Worm (Caenorhabditis elegans) whole organism, late embryonic: ENCODE results near the gene oac-2.

Experiments
- C38D4.7 ChIP-seq: fragments of 200-800 bp; sonication (Bioruptor generic); optimal IDR thresholded peaks from 2 replicates; lab custom pipeline; 2018; ENCODE audit warnings: mild to moderate bottlenecking, missing genetic modification characterization, moderate library complexity, missing compliant biosample characterization
- F13H6.1 ChIP-seq: sonication (generic microtip); optimal IDR thresholded peaks from 2 replicates; lab custom pipeline; 2016; ENCODE audit warnings: missing genetic modification characterization, missing compliant biosample characterization
- K02D7.2 ChIP-seq: sonication (generic microtip); optimal IDR thresholded peaks from 2 replicates; lab custom pipeline; 2017; ENCODE audit warnings: mild to moderate bottlenecking, missing genetic modification characterization, missing compliant biosample characterization
- K09A11.1 ChIP-seq: sonication (generic microtip); optimal IDR thresholded peaks from 2 replicates; lab custom pipeline; 2017; ENCODE audit warnings: antibody characterized with exemption, mild to moderate bottlenecking, missing genetic modification characterization, missing compliant biosample characterization; ENCODE audit not compliant: insufficient read depth
- T23F11.4 ChIP-seq: fragments of 200-800 bp; sonication (Bioruptor generic); optimal IDR thresholded peaks from 2 replicates; lab custom pipeline; 2018; ENCODE audit warnings: mild to moderate bottlenecking, missing genetic modification characterization, missing compliant biosample characterization
- ahr-1 ChIP-seq: sonication (generic microtip); optimal IDR thresholded peaks from 2 replicates; lab custom pipeline; 2016; ENCODE audit warnings: missing genetic modification characterization, missing compliant biosample characterization
- ama-1 ChIP-seq: fragments of 150-350 bp; optimal IDR thresholded peaks from 2 replicates; lab custom pipeline; 2014
- ceh-19 ChIP-seq: fragments of 200-800 bp; sonication (Bioruptor generic); optimal IDR thresholded peaks from 2 replicates; lab custom pipeline; 2018; ENCODE audit warnings: mild to moderate bottlenecking, missing genetic modification characterization, missing compliant biosample characterization
- ceh-31 ChIP-seq: sonication (generic microtip); optimal IDR thresholded peaks from 2 replicates; lab custom pipeline; 2016; ENCODE audit warnings: missing genetic modification characterization, missing compliant biosample characterization
- ceh-34 ChIP-seq: sonication (generic microtip); optimal IDR thresholded peaks from 2 replicates; lab custom pipeline; 2016; ENCODE audit warnings: mild to moderate bottlenecking, missing genetic modification characterization, missing compliant biosample characterization
- ceh-45 ChIP-seq: fragments of 200-800 bp; sonication (Bioruptor generic); IDR thresholded peaks from 2 replicates; pipeline ENCODE4 v1.3.6; 2022; ENCODE audit warnings: missing genetic modification reagents, missing genetic modification characterization, missing compliant biosample characterization
- ceh-48 ChIP-seq: sonication (generic microtip); optimal IDR thresholded peaks from 2 replicates; lab custom pipeline; 2016; ENCODE audit warnings: missing genetic modification characterization, inconsistent platforms, missing compliant biosample characterization
- ceh-6 ChIP-seq: fragments of 200-800 bp; sonication (Bioruptor generic); optimal IDR thresholded peaks from 2 replicates; lab custom pipeline; 2018; ENCODE audit warnings: mild to moderate bottlenecking, missing genetic modification characterization, missing compliant biosample characterization
- che-1 ChIP-seq: sonication (generic microtip); optimal IDR thresholded peaks from 2 replicates; lab custom pipeline; 2016; ENCODE audit warnings: mild to moderate bottlenecking, missing genetic modification characterization, missing compliant biosample characterization
- dmd-4 ChIP-seq: sonication (generic microtip); optimal IDR thresholded peaks from 2 replicates; lab custom pipeline; 2016; ENCODE audit warnings: borderline replicate concordance, missing genetic modification characterization, missing compliant biosample characterization
- elt-2 ChIP-seq: sonication (generic microtip); optimal IDR thresholded peaks from 2 replicates; lab custom pipeline; 2016; ENCODE audit warnings: missing genetic modification reagents, missing genetic modification characterization, missing compliant biosample characterization
- eyg-1 ChIP-seq: sonication (generic microtip); optimal IDR thresholded peaks from 2 replicates; lab custom pipeline; 2016; ENCODE audit warnings: missing genotype, missing genetic modification characterization, missing compliant biosample characterization
- fkh-6 ChIP-seq: sonication (generic microtip); optimal IDR thresholded peaks from 2 replicates; lab custom pipeline; 2016; ENCODE audit warnings: missing genetic modification characterization, missing compliant biosample characterization
- hlh-13 ChIP-seq: fragments of 200-800 bp; sonication (Bioruptor generic); optimal IDR thresholded peaks from 2 replicates; lab custom pipeline; 2018; ENCODE audit warnings: mild to moderate bottlenecking, missing genetic modification characterization, missing compliant biosample characterization
- hlh-8 ChIP-seq: sonication (generic microtip); optimal IDR thresholded peaks from 2 replicates; lab custom pipeline; 2016; ENCODE audit warnings: missing genotype, missing genetic modification characterization, missing compliant biosample characterization
- lin-11 ChIP-seq: fragments of 200-800 bp; sonication (Bioruptor generic); optimal IDR thresholded peaks from 2 replicates; lab custom pipeline; 2018; ENCODE audit warnings: mild to moderate bottlenecking, missing genetic modification characterization, missing compliant biosample characterization
- madf-2 ChIP-seq: sonication (generic microtip); optimal IDR thresholded peaks from 2 replicates; lab custom pipeline; 2017; ENCODE audit warnings: missing genetic modification characterization, missing compliant biosample characterization
- mec-3 ChIP-seq: sonication (generic microtip); optimal IDR thresholded peaks from 2 replicates; lab custom pipeline; 2016; ENCODE audit warnings: borderline replicate concordance, missing genetic modification characterization, missing compliant biosample characterization
- nfya-1 ChIP-seq: sonication (generic microtip); optimal IDR thresholded peaks from 2 replicates; lab custom pipeline; 2017; ENCODE audit warnings: missing genetic modification characterization, mild to moderate bottlenecking, missing compliant biosample characterization, antibody characterized with exemption, moderate library complexity
- nhr-232 ChIP-seq: sonication (generic microtip); optimal IDR thresholded peaks from 2 replicates; lab custom pipeline; 2016; ENCODE audit warnings: missing genetic modification characterization, missing compliant biosample characterization
- odd-2 ChIP-seq: sonication (generic microtip); optimal IDR thresholded peaks from 2 replicates; lab custom pipeline; 2017; ENCODE audit warnings: antibody characterized with exemption, mild to moderate bottlenecking, missing genetic modification characterization, missing compliant biosample characterization
- pag-3 ChIP-seq: sonication (generic microtip); optimal IDR thresholded peaks from 2 replicates; lab custom pipeline; 2016; ENCODE audit warnings: missing compliant biosample characterization, missing genetic modification characterization, borderline replicate concordance
- pat-9 ChIP-seq: fragments of 200-800 bp; sonication (Bioruptor generic); optimal IDR thresholded peaks from 2 replicates; lab custom pipeline; 2018; ENCODE audit warnings: mild to moderate bottlenecking, missing genetic modification characterization, moderate library complexity, missing compliant biosample characterization
- pax-1 ChIP-seq: fragments of 150-350 bp; optimal IDR thresholded peaks from 2 replicates; lab custom pipeline; 2014; ENCODE audit warnings: missing biosample characterization, missing genetic modification characterization
- pha-4 ChIP-seq: fragments of 150-350 bp; optimal IDR thresholded peaks from 2 replicates; lab custom pipeline; 2018; ENCODE audit warnings: missing biosample characterization, missing genetic modification reagents, missing genetic modification characterization
- pqm-1 ChIP-seq: sonication (generic microtip); optimal IDR thresholded peaks from 2 replicates; lab custom pipeline; 2016; ENCODE audit warnings: missing genetic modification characterization, missing compliant biosample characterization
- ref-2 ChIP-seq: sonication (generic microtip); optimal IDR thresholded peaks from 2 replicates; lab custom pipeline; 2016; ENCODE audit warnings: missing genetic modification characterization, missing compliant biosample characterization
- rnt-1 ChIP-seq: sonication (generic microtip); optimal IDR thresholded peaks from 2 replicates; lab custom pipeline; 2016; ENCODE audit warnings: missing genetic modification characterization, missing compliant biosample characterization
- sox-2 ChIP-seq: fragments of 200-800 bp; sonication (Bioruptor generic); IDR thresholded peaks from 2 replicates; pipeline ENCODE4 v1.3.6; 2022; ENCODE audit warnings: missing genetic modification reagents, missing genetic modification characterization, missing compliant biosample characterization
- syd-9 ChIP-seq: sonication (generic microtip); optimal IDR thresholded peaks from 2 replicates; lab custom pipeline; 2016; ENCODE audit warnings: mild to moderate bottlenecking, missing genetic modification characterization, moderate library complexity, missing compliant biosample characterization
- unc-3 ChIP-seq, 2 experiments: fragments of 200-800 bp in 1 of 2; sonication (Bioruptor generic) in 1 of 2; sonication (generic microtip) in 1 of 2; conservative IDR thresholded peaks in 1 of 2; optimal IDR thresholded peaks in 1 of 2; 2 replicates each; pipeline versions ENCODE4 v1.3.6 to Lab custom; 2016 to 2022; ENCODE audit warnings: missing compliant biosample characterization in 2 of 2, missing genetic modification characterization in 2 of 2, missing genetic modification reagents in 1 of 2
- unc-42 ChIP-seq: sonication (generic microtip); optimal IDR thresholded peaks from 2 replicates; lab custom pipeline; 2016; ENCODE audit warnings: missing genotype, missing genetic modification characterization, missing compliant biosample characterization
- unc-55 ChIP-seq: sonication (generic microtip); optimal IDR thresholded peaks from 2 replicates; lab custom pipeline; 2017; ENCODE audit warnings: missing biosample characterization, missing genetic modification reagents, missing genetic modification characterization
- unc-86 ChIP-seq: sonication (generic microtip); optimal IDR thresholded peaks from 2 replicates; lab custom pipeline; 2016; ENCODE audit warnings: missing genetic modification characterization, missing compliant biosample characterization

Gene oac-2

ce11 chrV:3490435-3490834 lies 15.5 kb upstream of the oac-2 start, which contains the start of gene srbc-36:
Gene srbc-36, minus strand, starts transcription at chrV:3490535.
- TF ChIP-seq pqm-1 (tag; lab: Kevin White, UChicago) (no peak), madf-2 (tag; lab: Kevin White, UChicago) (no peak), lin-11 (tag; lab: Kevin White, UChicago) (no peak), ama-1 (lab: Kevin White, UChicago) (no peak), ahr-1 (tag; lab: Kevin White, UChicago) (no peak), hlh-13 (GFP tag; lab: Kevin White, UChicago) (no peak), ceh-31 (tag; lab: Kevin White, UChicago) (no peak), rnt-1 (tag; lab: Kevin White, UChicago) (no peak), ceh-48 (tag; lab: Kevin White, UChicago) (no peak), hlh-8 (tag; lab: Kevin White, UChicago) (no peak), pax-1 (tag; lab: Kevin White, UChicago) (no peak), nhr-232 (no peak), F13H6.1 (tag; lab: Kevin White, UChicago) (no peak), syd-9 (tag; lab: Kevin White, UChicago) (no peak), mec-3 (tag; lab: Kevin White, UChicago) (no peak), unc-86 (tag; lab: Kevin White, UChicago) (no peak), pag-3 (no peak), ceh-45 (GFP tag; lab: Robert Waterston, UW) (no peak)

ce11 chrV:3486857-3487256 lies 11.9 kb upstream of the oac-2 start, which contains the start of gene srbc-32:
Gene srbc-32, minus strand, starts transcription at chrV:3486957.
- TF ChIP-seq nhr-232 (no peak), pqm-1 (tag; lab: Kevin White, UChicago) (no peak)

ce11 chrV:3484702-3485101 lies 9.8 kb upstream of the oac-2 start, which contains the start of gene srbc-33:
Gene srbc-33, minus strand, starts transcription at chrV:3484802.
- TF ChIP-seq odd-2 (tag; lab: Kevin White, UChicago) (no peak), unc-86 (tag; lab: Kevin White, UChicago) (no peak), C38D4.7 (GFP tag; lab: Kevin White, UChicago) (no peak), ceh-34 (tag; lab: Kevin White, UChicago) (no peak), pat-9 (no peak), ceh-48 (tag; lab: Kevin White, UChicago) (no peak)

ce11 chrV:3482550-3483002 lies 7.7 kb upstream of the oac-2 start, which contains the start of gene lys-7:
Gene lys-7, minus strand, starts transcription at chrV:3482600.
- TF ChIP-seq che-1 = no peak

- no peak for TF ChIP-seq unc-55
- TF ChIP-seq eyg-1 = no peak
- no peak for TF ChIP-seq odd-2 (tag; lab: Kevin White, UChicago)
- no peak for TF ChIP-seq elt-2 (tag; lab: Kevin White, UChicago)
- TF ChIP-seq nfya-1 (tag; lab: Kevin White, UChicago) = no peak
Observed at ce11 chrV:3480346-3480745, 5.4 kb upstream of the oac-2 start, which contains the start of gene srbc-30. Gene srbc-30, minus strand, starts transcription at chrV:3480446.

- no peak for TF ChIP-seq nfya-1 (tag; lab: Kevin White, UChicago)
- TF ChIP-seq T23F11.4 (GFP tag; lab: Kevin White, UChicago) = no peak
- TF ChIP-seq pag-3 = no peak
- no peak for TF ChIP-seq ceh-6
- no peak for TF ChIP-seq ceh-19 (GFP tag; lab: Kevin White, UChicago)
- TF ChIP-seq K02D7.2 (tag; lab: Kevin White, UChicago) = no peak
- TF ChIP-seq ceh-31 (tag; lab: Kevin White, UChicago) = no peak
- no peak for TF ChIP-seq unc-3 (GFP tag; conservative IDR thresholded peaks at IDR 0.05; lab: Robert Waterston, UW)
- no peak for TF ChIP-seq unc-3 (tag; optimal IDR thresholded peaks at IDR 0.05; lab: Kevin White, UChicago)
- TF ChIP-seq pha-4 (tag; lab: Kevin White, UChicago) = no peak
- TF ChIP-seq ceh-34 (tag; lab: Kevin White, UChicago) = no peak
- no peak for TF ChIP-seq K09A11.1 (tag; lab: Kevin White, UChicago)
- TF ChIP-seq unc-42 = no peak
- no peak for TF ChIP-seq hlh-8 (tag; lab: Kevin White, UChicago)
- TF ChIP-seq dmd-4 (tag; lab: Kevin White, UChicago) = no peak
- no peak for TF ChIP-seq fkh-6
- no peak for TF ChIP-seq ref-2 (tag; lab: Kevin White, UChicago)
- no peak for TF ChIP-seq sox-2 (GFP tag; lab: Robert Waterston, UW)
- TF ChIP-seq, all 69 proteins: peak for 0
Observed at ce11 chrV:3477496-3477895, 2.6 kb upstream of the oac-2 start, which contains the start of gene srbc-31. Gene srbc-31, minus strand, starts transcription at chrV:3477596.
